4 fruit fly cellular contexts compared by ENCODE assay signal in genomic region chr3L:14634019-14634772, dm6.
TF ChIP-seq lines count a peak whose summit lies in the region.

No protein-coding gene starts in this region.

- no peak for TF ChIP-seq CTCF in whole organism, embryonic (GFP tag; optimal IDR thresholded peaks at IDR 0.05; lab: Kevin White, UChicago)

TF ChIP-seq in whole organism, embryonic, 481 proteins besides CTCF, POLR2A, EP300 and RAD21 (continues in another document):
- TF ChIP-seq Oli (tag; optimal IDR thresholded peaks at IDR 0.05; lab: Kevin White, UChicago) (peak; percentile 28), onecut (GFP tag; IDR thresholded peaks at IDR 0.05; lab: Robert Waterston, UW) (no peak), lbe (GFP tag; optimal IDR thresholded peaks at IDR 0.05; lab: Kevin White, UChicago) (peak; percentile 53), gsb-n (tag; optimal IDR thresholded peaks at IDR 0.05; lab: Kevin White, UChicago) (peak; percentile 19), Hmr (GFP tag; optimal IDR thresholded peaks at IDR 0.05; lab: Kevin White, UChicago) (no peak), CG6813 (GFP tag; optimal IDR thresholded peaks at IDR 0.05; lab: Kevin White, UChicago) (peak; percentile 27), CG18262 (tag; optimal IDR thresholded peaks at IDR 0.05; lab: Kevin White, UChicago) (peak; percentile 39), ranshi (GFP tag; IDR thresholded peaks at IDR 0.05; lab: Robert Waterston, UW) (peak; percentile 47), CG34224 (GFP tag; IDR thresholded peaks at IDR 0.05; lab: Robert Waterston, UW; ENCODE audit: partially characterized antibody) (no peak), Hr39 (optimal IDR thresholded peaks at IDR 0.05; lab: Kevin White, UChicago) (no peak), Adf1 (GFP tag; IDR thresholded peaks at IDR 0.05; lab: Robert Waterston, UW) (no peak), Atf-2 (GFP tag; optimal IDR thresholded peaks at IDR 0.05; lab: Kevin White, UChicago) (peak; percentile 17), CG12391 (tag; optimal IDR thresholded peaks at IDR 0.05; lab: Kevin White, UChicago) (peak; percentile 25), Dek (tag; optimal IDR thresholded peaks at IDR 0.05; lab: Kevin White, UChicago) (no peak), Chrac-16 (GFP tag; optimal IDR thresholded peaks at IDR 0.05; lab: Kevin White, UChicago) (peak; percentile 9), Optix (GFP tag; IDR thresholded peaks at IDR 0.05; lab: Robert Waterston, UW) (no peak), CG9727 (GFP tag; optimal IDR thresholded peaks at IDR 0.05; lab: Kevin White, UChicago) (peak; percentile 7), MTF-1 (GFP tag; optimal IDR thresholded peaks at IDR 0.05; lab: Kevin White, UChicago; ENCODE audit: borderline replicate concordance) (no peak), CG17359 (tag; optimal IDR thresholded peaks at IDR 0.05; lab: Kevin White, UChicago) (peak; percentile 27), CG11504 (tag; optimal IDR thresholded peaks at IDR 0.05; lab: Kevin White, UChicago) (peak; percentile 51), Sox102F (GFP tag; optimal IDR thresholded peaks at IDR 0.05; lab: Kevin White, UChicago) (peak; percentile 43), fd96Cb (tag; optimal IDR thresholded peaks at IDR 0.05; lab: Kevin White, UChicago) (peak; percentile 46), CG13775 (GFP tag; optimal IDR thresholded peaks at IDR 0.05; lab: Kevin White, UChicago) (peak; percentile 24)

TF ChIP-seq in whole organism, prepupa, 60 proteins besides CTCF, POLR2A, EP300 and RAD21 (continues in another document):
- TF ChIP-seq CG34406 (GFP tag; optimal IDR thresholded peaks at IDR 0.05; lab: Kevin White, UChicago) (peak; percentile 84), net (GFP tag; optimal IDR thresholded peaks at IDR 0.05; lab: Kevin White, UChicago) (peak; percentile 89), lz (GFP tag; optimal IDR thresholded peaks at IDR 0.05; lab: Kevin White, UChicago) (peak; percentile 90), CG11902 (GFP tag; optimal IDR thresholded peaks at IDR 0.05; lab: Kevin White, UChicago) (peak; percentile 84), Sox14 (GFP tag; optimal IDR thresholded peaks at IDR 0.05; lab: Kevin White, UChicago) (peak; percentile 93), fd59A (GFP tag; optimal IDR thresholded peaks at IDR 0.05; lab: Kevin White, UChicago) (peak; percentile 93), CG6792 (GFP tag; optimal IDR thresholded peaks at IDR 0.05; lab: Kevin White, UChicago) (peak; percentile 91), Gug (GFP tag; IDR thresholded peaks at IDR 0.05; lab: Robert Waterston, UW) (peak; percentile 81), CG6163 (GFP tag; IDR thresholded peaks at IDR 0.05; lab: Robert Waterston, UW) (peak; percentile 94), CG31627 (GFP tag; optimal IDR thresholded peaks at IDR 0.05; lab: Kevin White, UChicago) (peak; percentile 85), CG3032 (tag; optimal IDR thresholded peaks at IDR 0.05; lab: Kevin White, UChicago) (peak; percentile 96), Eip75B (GFP tag; optimal IDR thresholded peaks at IDR 0.05; lab: Kevin White, UChicago) (peak; percentile 95), Met (GFP tag; optimal IDR thresholded peaks at IDR 0.05; lab: Kevin White, UChicago) (peak; percentile 88), fd85E (GFP tag; optimal IDR thresholded peaks at IDR 0.05; lab: Kevin White, UChicago) (peak; percentile 88), vri (GFP tag; optimal IDR thresholded peaks at IDR 0.05; lab: Kevin White, UChicago) (peak; percentile 74), CG6276 (GFP tag; optimal IDR thresholded peaks at IDR 0.05; lab: Kevin White, UChicago) (peak; percentile 77), CG15336 (GFP tag; IDR thresholded peaks at IDR 0.05; lab: Robert Waterston, UW) (peak; percentile 86), CG10669 (GFP tag; optimal IDR thresholded peaks at IDR 0.05; lab: Kevin White, UChicago) (peak; percentile 94), CG11762 (GFP tag; optimal IDR thresholded peaks at IDR 0.05; lab: Kevin White, UChicago; ENCODE audit: insufficient read depth) (peak; percentile 93), Lpt (GFP tag; optimal IDR thresholded peaks at IDR 0.05; lab: Kevin White, UChicago) (peak; percentile 79), CG8319 (GFP tag; optimal IDR thresholded peaks at IDR 0.05; lab: Kevin White, UChicago) (peak; percentile 85), Sox15 (GFP tag; optimal IDR thresholded peaks at IDR 0.05; lab: Kevin White, UChicago) (peak; percentile 72), CG7368 (GFP tag; optimal IDR thresholded peaks at IDR 0.05; lab: Kevin White, UChicago) (peak; percentile 89)

TF ChIP-seq in whole organism, pupa, 21 proteins besides CTCF, POLR2A, EP300 and RAD21:
- TF ChIP-seq CG8301 (tag; optimal IDR thresholded peaks at IDR 0.05; lab: Kevin White, UChicago): peak; percentile 87
- peak; percentile 90 for TF ChIP-seq CG14655 (GFP tag; optimal IDR thresholded peaks at IDR 0.05; lab: Kevin White, UChicago)
- peak; percentile 77 for TF ChIP-seq EcR (GFP tag; optimal IDR thresholded peaks at IDR 0.05; lab: Kevin White, UChicago)
- peak; percentile 81 for TF ChIP-seq Ets98B (GFP tag; IDR thresholded peaks at IDR 0.05; lab: Robert Waterston, UW)
- TF ChIP-seq CG12605 (GFP tag; IDR thresholded peaks at IDR 0.05; lab: Robert Waterston, UW): peak; percentile 87
- peak; percentile 89 for TF ChIP-seq CG13204 (GFP tag; optimal IDR thresholded peaks at IDR 0.05; lab: Kevin White, UChicago)
- TF ChIP-seq CG9948 (tag; optimal IDR thresholded peaks at IDR 0.05; lab: Kevin White, UChicago): peak; percentile 94
- 0 out of 2 replicates have a peak, but pooled peaks have one; percentile 13 for TF ChIP-seq CG10348 (GFP tag; IDR thresholded peaks at IDR 0.05; lab: Robert Waterston, UW)
- TF ChIP-seq rn (GFP tag; IDR thresholded peaks at IDR 0.05; lab: Robert Waterston, UW): peak; percentile 78
- TF ChIP-seq Pif1B (GFP tag; optimal IDR thresholded peaks at IDR 0.05; lab: Kevin White, UChicago): peak; percentile 91
- peak; percentile 97 for TF ChIP-seq CG15710 (tag; optimal IDR thresholded peaks at IDR 0.05; lab: Kevin White, UChicago)
- TF ChIP-seq CG8159 (tag; optimal IDR thresholded peaks at IDR 0.05; lab: Kevin White, UChicago): peak; percentile 96
- peak; percentile 91 for TF ChIP-seq gl (tag; optimal IDR thresholded peaks at IDR 0.05; lab: Kevin White, UChicago)
- TF ChIP-seq D1 (tag; optimal IDR thresholded peaks at IDR 0.05; lab: Kevin White, UChicago): peak; percentile 83
- TF ChIP-seq CG4496 (GFP tag; IDR thresholded peaks at IDR 0.05; lab: Robert Waterston, UW): peak; percentile 93
- peak; percentile 77 for TF ChIP-seq Snoo (tag; optimal IDR thresholded peaks at IDR 0.05; lab: Kevin White, UChicago)
- TF ChIP-seq CG17806 (tag; optimal IDR thresholded peaks at IDR 0.05; lab: Kevin White, UChicago): peak; percentile 95
- TF ChIP-seq CG34367 (tag; optimal IDR thresholded peaks at IDR 0.05; lab: Kevin White, UChicago): peak; percentile 94
- TF ChIP-seq CG32121 (GFP tag; IDR thresholded peaks at IDR 0.05; lab: Robert Waterston, UW): peak; percentile 80
- TF ChIP-seq Pif1A (GFP tag; optimal IDR thresholded peaks at IDR 0.05; lab: Kevin White, UChicago): peak; percentile 95
- peak; percentile 78 for TF ChIP-seq fd96Ca (GFP tag; IDR thresholded peaks at IDR 0.05; lab: Robert Waterston, UW)

TF ChIP-seq in whole organism, wandering third instar larva, 38 proteins besides CTCF, POLR2A, EP300 and RAD21 (continues in another document):
- TF ChIP-seq tai (GFP tag; optimal IDR thresholded peaks at IDR 0.05; lab: Kevin White, UChicago): peak; percentile 38
- TF ChIP-seq ey (GFP tag; optimal IDR thresholded peaks at IDR 0.05; lab: Kevin White, UChicago): peak; percentile 85
- no peak for TF ChIP-seq jim (GFP tag; optimal IDR thresholded peaks at IDR 0.05; lab: Kevin White, UChicago)
- no peak for TF ChIP-seq Abd-B (GFP tag; optimal IDR thresholded peaks at IDR 0.05; lab: Kevin White, UChicago)
- TF ChIP-seq dmrt93B (GFP tag; optimal IDR thresholded peaks at IDR 0.05; lab: Kevin White, UChicago): peak; percentile 66
- TF ChIP-seq CG9705 (GFP tag; optimal IDR thresholded peaks at IDR 0.05; lab: Kevin White, UChicago): peak; percentile 30
- TF ChIP-seq brk (GFP tag; optimal IDR thresholded peaks at IDR 0.05; lab: Kevin White, UChicago): peak; percentile 30
- TF ChIP-seq CG32264 (GFP tag; optimal IDR thresholded peaks at IDR 0.05; lab: Kevin White, UChicago): peak; percentile 56
- TF ChIP-seq br (GFP tag; optimal IDR thresholded peaks at IDR 0.05; lab: Kevin White, UChicago): peak; percentile 80
- TF ChIP-seq Mio (GFP tag; optimal IDR thresholded peaks at IDR 0.05; lab: Kevin White, UChicago): no peak
- TF ChIP-seq rgr (GFP tag; optimal IDR thresholded peaks at IDR 0.05; lab: Kevin White, UChicago): peak; percentile 78
- TF ChIP-seq dl (GFP tag; optimal IDR thresholded peaks at IDR 0.05; lab: Kevin White, UChicago; ENCODE audit: insufficient read depth in 1 of 2, partially characterized antibody in 2 of 2): peak in 1 of 2 experiments; percentile 52
- TF ChIP-seq lola (GFP tag; optimal IDR thresholded peaks at IDR 0.05; lab: Kevin White, UChicago): no peak
- TF ChIP-seq foxo (GFP tag; optimal IDR thresholded peaks at IDR 0.05; lab: Kevin White, UChicago): peak in 1 of 2 experiments; percentile 86
- peak; percentile 77 for TF ChIP-seq Hnf4 (GFP tag; optimal IDR thresholded peaks at IDR 0.05; lab: Kevin White, UChicago)
- TF ChIP-seq Vsx2 (GFP tag; optimal IDR thresholded peaks at IDR 0.05; lab: Kevin White, UChicago; ENCODE audit: partially characterized antibody): no peak
- TF ChIP-seq Rel (GFP tag; optimal IDR thresholded peaks at IDR 0.05; lab: Kevin White, UChicago): no peak
- peak; percentile 3 for TF ChIP-seq Rel (tag; optimal IDR thresholded peaks at IDR 0.05; lab: Kevin White, UChicago)
- peak; percentile 86 for TF ChIP-seq woc (GFP tag; optimal IDR thresholded peaks at IDR 0.05; lab: Kevin White, UChicago)
- TF ChIP-seq dsf (GFP tag; optimal IDR thresholded peaks at IDR 0.05; lab: Kevin White, UChicago; ENCODE audit: borderline replicate concordance): no peak
- TF ChIP-seq Dfd (GFP tag; optimal IDR thresholded peaks at IDR 0.05; lab: Kevin White, UChicago): no peak
- TF ChIP-seq psq (GFP tag; optimal IDR thresholded peaks at IDR 0.05; lab: Kevin White, UChicago): no peak
- peak; percentile 79 for TF ChIP-seq OdsH (GFP tag; optimal IDR thresholded peaks at IDR 0.05; lab: Kevin White, UChicago)
- TF ChIP-seq usp (GFP tag; optimal IDR thresholded peaks at IDR 0.05; lab: Kevin White, UChicago): no peak
- TF ChIP-seq sage (GFP tag; optimal IDR thresholded peaks at IDR 0.05; lab: Kevin White, UChicago): peak; percentile 61
- peak; percentile 66 for TF ChIP-seq Dif (GFP tag; optimal IDR thresholded peaks at IDR 0.05; lab: Kevin White, UChicago; ENCODE audit: partially characterized antibody)
- no peak for TF ChIP-seq GATAd (GFP tag; optimal IDR thresholded peaks at IDR 0.05; lab: Kevin White, UChicago)
- TF ChIP-seq Sp1 (GFP tag; optimal IDR thresholded peaks at IDR 0.05; lab: Kevin White, UChicago): peak; percentile 73
- TF ChIP-seq fru (GFP tag; optimal IDR thresholded peaks at IDR 0.05; lab: Kevin White, UChicago): peak; percentile 90
- no peak for TF ChIP-seq sv (GFP tag; optimal IDR thresholded peaks at IDR 0.05; lab: Kevin White, UChicago)
- peak; percentile 69 for TF ChIP-seq Jra (GFP tag; optimal IDR thresholded peaks at IDR 0.05; lab: Kevin White, UChicago)

Comparison
In these comparisons a context has a peak if more than half of its experiments do, and no peak if none do; other contexts are left out.
1. Of the 7 proteins assayed by ChIP-seq in both whole organism, embryonic and whole organism, prepupa: peak only in whole organism, embryonic: none; only in whole organism, prepupa: CG16779, CG6854, Gug, Hr39 and Lpt; in both: Blimp-1 and Sox102F; in neither: 0.